Fruit fly (Drosophila melanogaster) whole organism, prepupa: Measurements from ENCODE around the gene Mst57Da.

Experiments used
- Blimp-1 ChIP-seq: fragments of 200-800 bp; sonication (Bioruptor generic); optimal IDR thresholded peaks from 3 replicates; lab custom pipeline; 2017; ENCODE audit warnings: missing biosample characterization, missing genetic modification characterization, mild to moderate bottlenecking, moderate library complexity, missing genetic modification reagents
- CG10631 ChIP-seq: fragments of 200-800 bp; sonication (Bioruptor generic); optimal IDR thresholded peaks from 2 replicates; lab custom pipeline; 2016; ENCODE audit warnings: missing biosample characterization, missing genetic modification characterization
- CG10669 ChIP-seq: fragments of 200-800 bp; sonication (Bioruptor generic); optimal IDR thresholded peaks from 3 replicates; lab custom pipeline; 2018; ENCODE audit warnings: missing biosample characterization, mild to moderate bottlenecking, missing genetic modification characterization, moderate library complexity
- CG11294 ChIP-seq: fragments of 200-800 bp; sonication (Bioruptor generic); IDR thresholded peaks from 2 replicates; pipeline ENCODE4 v1.3.6; 2022; ENCODE audit warnings: missing biosample characterization, missing genetic modification characterization
- CG11762 ChIP-seq: fragments of 200-800 bp; sonication (Bioruptor generic); optimal IDR thresholded peaks from 3 replicates; lab custom pipeline; 2016; ENCODE audit warnings: missing biosample characterization, missing genetic modification characterization; ENCODE audit not compliant: insufficient read depth
- CG11902 ChIP-seq: fragments of 200-800 bp; sonication (Bioruptor generic); optimal IDR thresholded peaks from 3 replicates; lab custom pipeline; 2016; ENCODE audit warnings: missing biosample characterization, missing genetic modification characterization
- CG15336 ChIP-seq: fragments of 200-800 bp; sonication (Bioruptor generic); IDR thresholded peaks from 2 replicates; pipeline ENCODE4 v1.3.6; 2022; ENCODE audit warnings: missing biosample characterization, missing genetic modification characterization
- CG1621 ChIP-seq: fragments of 200-800 bp; sonication (Bioruptor generic); optimal IDR thresholded peaks from 3 replicates; lab custom pipeline; 2018; ENCODE audit warnings: missing biosample characterization, mild to moderate bottlenecking, missing genetic modification characterization
- CG16779 ChIP-seq: fragments of 200-800 bp; sonication (Bioruptor generic); optimal IDR thresholded peaks from 3 replicates; lab custom pipeline; 2017; ENCODE audit warnings: missing biosample characterization, mild to moderate bottlenecking, missing genetic modification characterization
- CG32006 ChIP-seq: fragments of 200-800 bp; sonication (Bioruptor generic); optimal IDR thresholded peaks from 3 replicates; lab custom pipeline; 2017; ENCODE audit warnings: missing biosample characterization, mild to moderate bottlenecking, missing genetic modification characterization
- CG34406 ChIP-seq: fragments of 200-800 bp; sonication (Bioruptor generic); optimal IDR thresholded peaks from 3 replicates; lab custom pipeline; 2016; ENCODE audit warnings: missing biosample characterization, missing genetic modification characterization
- CG3919 ChIP-seq: fragments of 200-800 bp; sonication (Bioruptor generic); optimal IDR thresholded peaks from 3 replicates; lab custom pipeline; 2016; ENCODE audit warnings: missing biosample characterization, missing genetic modification characterization
- CG4318 ChIP-seq: fragments of 200-800 bp; sonication (Bioruptor generic); optimal IDR thresholded peaks from 3 replicates; lab custom pipeline; 2017; ENCODE audit warnings: missing biosample characterization, mild to moderate bottlenecking, missing genetic modification characterization
- CG6163 ChIP-seq: fragments of 200-800 bp; sonication (Bioruptor generic); IDR thresholded peaks from 3 replicates; pipeline ENCODE4 v1.3.6; 2022; ENCODE audit warnings: missing biosample characterization, missing genetic modification characterization
- CG6792 ChIP-seq: fragments of 200-800 bp; sonication (Bioruptor generic); optimal IDR thresholded peaks from 3 replicates; lab custom pipeline; 2016; ENCODE audit warnings: missing biosample characterization, missing genetic modification characterization
- CG6854 ChIP-seq: fragments of 200-800 bp; sonication (Bioruptor generic); optimal IDR thresholded peaks from 2 replicates; lab custom pipeline; 2017; ENCODE audit warnings: missing biosample characterization, mild to moderate bottlenecking, missing genetic modification characterization
- CG8119 ChIP-seq: fragments of 200-800 bp; sonication (Bioruptor generic); IDR thresholded peaks from 3 replicates; pipeline ENCODE4 v1.3.6; 2022; ENCODE audit warnings: missing biosample characterization, missing genetic modification characterization
- Eip78C ChIP-seq: fragments of 200-800 bp; sonication (Bioruptor generic); peaks from one replicate; lab custom pipeline; 2016; ENCODE audit warnings: missing biosample characterization, missing genetic modification characterization
- Eip93F ChIP-seq: fragments of 200-800 bp; sonication (Bioruptor generic); optimal IDR thresholded peaks from 2 replicates; lab custom pipeline; 2016; ENCODE audit warnings: missing biosample characterization, mild to moderate bottlenecking, missing genetic modification characterization
- Ets96B ChIP-seq: fragments of 200-800 bp; optimal IDR thresholded peaks from 2 replicates; lab custom pipeline; 2019; ENCODE audit warnings: missing biosample characterization, mild to moderate bottlenecking, missing genetic modification characterization, moderate library complexity
- Gug ChIP-seq: fragments of 200-800 bp; sonication (Bioruptor generic); IDR thresholded peaks from 2 replicates; pipeline ENCODE4 v1.3.6; 2022; ENCODE audit warnings: missing biosample characterization, missing genetic modification characterization
- Hr38 ChIP-seq: sonication (Bioruptor generic); optimal IDR thresholded peaks from 2 replicates; lab custom pipeline; 2016; ENCODE audit warnings: missing biosample characterization, missing genetic modification characterization
- Hr39 ChIP-seq: fragments of 200-800 bp; sonication (Bioruptor generic); optimal IDR thresholded peaks from 2 replicates; lab custom pipeline; 2016; ENCODE audit warnings: missing biosample characterization, missing genetic modification characterization
- Hr4 ChIP-seq: fragments of 200-800 bp; sonication (Bioruptor generic); optimal IDR thresholded peaks from 3 replicates; lab custom pipeline; 2016; ENCODE audit warnings: missing biosample characterization, missing genetic modification characterization
- Lpt ChIP-seq: fragments of 200-800 bp; sonication (Bioruptor generic); optimal IDR thresholded peaks from 3 replicates; lab custom pipeline; 2016; ENCODE audit warnings: missing biosample characterization, missing genetic modification characterization
- Met ChIP-seq: fragments of 200-800 bp; sonication (Bioruptor generic); optimal IDR thresholded peaks from 3 replicates; lab custom pipeline; 2016; ENCODE audit warnings: missing biosample characterization, missing genetic modification characterization
- Sox14 ChIP-seq: fragments of 200-800 bp; sonication (Bioruptor generic); optimal IDR thresholded peaks from 3 replicates; lab custom pipeline; 2016; ENCODE audit warnings: missing biosample characterization, missing genetic modification characterization
- Sox15 ChIP-seq: fragments of 200-800 bp; sonication (Bioruptor generic); optimal IDR thresholded peaks from 3 replicates; lab custom pipeline; 2016; ENCODE audit warnings: missing biosample characterization, missing genetic modification characterization
- achi ChIP-seq: fragments of 200-800 bp; sonication (Bioruptor generic); optimal IDR thresholded peaks from 3 replicates; lab custom pipeline; 2016; ENCODE audit warnings: missing biosample characterization, missing genetic modification characterization
- cyc ChIP-seq: fragments of 200-800 bp; sonication (Bioruptor generic); optimal IDR thresholded peaks from 3 replicates; lab custom pipeline; 2016; ENCODE audit warnings: missing biosample characterization, missing genetic modification characterization
- dac ChIP-seq: fragments of 200-800 bp; sonication (Bioruptor generic); optimal IDR thresholded peaks from 2 replicates; lab custom pipeline; 2017; ENCODE audit warnings: missing biosample characterization, mild to moderate bottlenecking, missing genetic modification characterization
- dsx ChIP-seq: fragments of 200-800 bp; optimal IDR thresholded peaks from 3 replicates; lab custom pipeline; 2019; ENCODE audit warnings: missing biosample characterization, mild to moderate bottlenecking, missing genetic modification characterization, moderate library complexity; ENCODE audit not compliant: poor library complexity, severe bottlenecking
- eg ChIP-seq: fragments of 200-800 bp; sonication (Bioruptor generic); IDR thresholded peaks from 3 replicates; pipeline ENCODE4 v1.3.6; 2022; ENCODE audit warnings: missing biosample characterization, missing genetic modification characterization
- esn ChIP-seq: fragments of 200-800 bp; sonication (Bioruptor generic); optimal IDR thresholded peaks from 2 replicates; lab custom pipeline; 2016; ENCODE audit warnings: missing biosample characterization, mild to moderate bottlenecking, missing genetic modification characterization, moderate library complexity
- fd85E ChIP-seq: fragments of 200-800 bp; sonication (Bioruptor generic); optimal IDR thresholded peaks from 3 replicates; lab custom pipeline; 2016; ENCODE audit warnings: missing biosample characterization, missing genetic modification characterization
- fkh ChIP-seq: fragments of 200-800 bp; sonication (Bioruptor generic); optimal IDR thresholded peaks from 3 replicates; lab custom pipeline; 2017; ENCODE audit warnings: missing biosample characterization, mild to moderate bottlenecking, missing genetic modification characterization, moderate library complexity
- lz ChIP-seq: fragments of 200-800 bp; sonication (Bioruptor generic); optimal IDR thresholded peaks from 3 replicates; lab custom pipeline; 2016; ENCODE audit warnings: missing biosample characterization, missing genetic modification characterization
- net ChIP-seq: fragments of 200-800 bp; sonication (Bioruptor generic); optimal IDR thresholded peaks from 3 replicates; lab custom pipeline; 2016; ENCODE audit warnings: missing biosample characterization, missing genetic modification characterization
- spab ChIP-seq: fragments of 200-800 bp; sonication (Bioruptor generic); optimal IDR thresholded peaks from 2 replicates; lab custom pipeline; 2017; ENCODE audit warnings: missing biosample characterization, mild to moderate bottlenecking, missing genetic modification characterization, missing genetic modification reagents
- ss ChIP-seq, 2 experiments: fragments of 200-800 bp; sonication (Bioruptor generic); optimal IDR thresholded peaks; 2 replicates in 1 of 2; 3 replicates in 1 of 2; lab custom pipeline; 2017 to 2018; ENCODE audit warnings: mild to moderate bottlenecking in 2 of 2, missing biosample characterization in 2 of 2, missing genetic modification characterization in 2 of 2, moderate library complexity in 1 of 2
- svp ChIP-seq: fragments of 200-800 bp; sonication (Bioruptor generic); peaks from one replicate; lab custom pipeline; 2016; ENCODE audit warnings: missing biosample characterization, missing genetic modification characterization
- topi ChIP-seq: fragments of 200-800 bp; sonication (Bioruptor generic); optimal IDR thresholded peaks from 3 replicates; lab custom pipeline; 2016; ENCODE audit warnings: missing biosample characterization, missing genetic modification characterization
- vri ChIP-seq: fragments of 200-800 bp; sonication (Bioruptor generic); optimal IDR thresholded peaks from 3 replicates; lab custom pipeline; 2016; ENCODE audit warnings: missing biosample characterization, mild to moderate bottlenecking, missing genetic modification characterization

Mst57Da gene

DNA sequence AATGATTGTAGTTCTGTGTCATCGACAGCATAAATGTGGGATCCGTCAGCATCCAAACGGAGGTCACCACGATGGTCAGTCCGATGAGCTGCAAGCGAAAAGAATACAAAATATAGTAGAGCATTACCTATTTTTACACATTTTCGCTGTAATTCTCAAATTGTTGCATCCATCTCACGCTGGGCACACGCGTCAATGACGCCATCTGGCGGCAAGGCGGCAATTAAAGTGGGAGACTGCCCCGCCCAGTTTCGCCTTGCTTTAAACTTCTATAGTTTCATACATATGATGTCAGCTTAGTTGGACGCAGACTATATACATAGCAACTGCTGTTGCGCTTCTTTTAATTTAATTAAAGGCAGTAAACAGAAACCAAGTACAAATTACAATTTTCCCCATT is 44.9 kb upstream of the Mst57Da start:
- TF ChIP-seq CG4318 (GFP tag; lab: Kevin White, UChicago) (no peak), ss (GFP tag; optimal IDR thresholded peaks at IDR 0.05; lab: Kevin White, UChicago) (no peak), CG11294 (GFP tag; lab: Robert Waterston, UW) (no peak), Eip78C (no peak), achi (no peak), dac (GFP tag; lab: Kevin White, UChicago) (no peak), Hr4 (GFP tag; lab: Kevin White, UChicago) (no peak), Sox14 (GFP tag; lab: Kevin White, UChicago) (no peak), CG15336 (GFP tag; lab: Robert Waterston, UW) (no peak), CG8119 (no peak), Lpt (no peak), CG6163 (GFP tag; lab: Robert Waterston, UW) (no peak), fkh (GFP tag; lab: Kevin White, UChicago) (no peak), eg (GFP tag; lab: Robert Waterston, UW) (no peak), svp (no peak)

DNA sequence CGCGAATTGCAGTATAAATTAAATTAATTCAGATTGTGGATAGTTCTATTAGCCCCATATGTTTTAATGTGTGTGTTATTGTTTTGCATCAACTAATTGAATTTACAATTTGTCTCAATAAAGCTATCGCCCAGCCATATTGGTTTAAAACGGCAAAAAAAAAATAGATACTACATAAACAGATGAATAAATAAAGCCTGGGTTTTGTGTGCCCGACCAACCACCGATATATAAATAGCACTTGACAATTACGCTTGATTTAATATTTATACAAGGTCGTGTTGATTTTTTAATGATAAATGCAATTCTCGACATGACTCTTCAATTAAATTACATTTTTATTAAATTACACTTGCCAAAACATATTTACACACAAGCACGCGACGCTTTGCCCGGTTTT is 38.7 kb upstream of the Mst57Da start:
- TF ChIP-seq CG32006 (GFP tag; lab: Kevin White, UChicago) = no peak
- no peak for TF ChIP-seq Met (GFP tag; lab: Kevin White, UChicago)
- TF ChIP-seq dsx = no peak
- no peak for TF ChIP-seq CG11762
- no peak for TF ChIP-seq spab (GFP tag; lab: Kevin White, UChicago)
- no peak for TF ChIP-seq net (GFP tag; lab: Kevin White, UChicago)
- no peak for TF ChIP-seq CG8119
- no peak for TF ChIP-seq Sox15 (GFP tag; lab: Kevin White, UChicago)
- TF ChIP-seq eg (GFP tag; lab: Robert Waterston, UW) = no peak
- no peak for TF ChIP-seq CG6854 (GFP tag; lab: Kevin White, UChicago)
- no peak for TF ChIP-seq CG10669 (GFP tag; lab: Kevin White, UChicago)

DNA sequence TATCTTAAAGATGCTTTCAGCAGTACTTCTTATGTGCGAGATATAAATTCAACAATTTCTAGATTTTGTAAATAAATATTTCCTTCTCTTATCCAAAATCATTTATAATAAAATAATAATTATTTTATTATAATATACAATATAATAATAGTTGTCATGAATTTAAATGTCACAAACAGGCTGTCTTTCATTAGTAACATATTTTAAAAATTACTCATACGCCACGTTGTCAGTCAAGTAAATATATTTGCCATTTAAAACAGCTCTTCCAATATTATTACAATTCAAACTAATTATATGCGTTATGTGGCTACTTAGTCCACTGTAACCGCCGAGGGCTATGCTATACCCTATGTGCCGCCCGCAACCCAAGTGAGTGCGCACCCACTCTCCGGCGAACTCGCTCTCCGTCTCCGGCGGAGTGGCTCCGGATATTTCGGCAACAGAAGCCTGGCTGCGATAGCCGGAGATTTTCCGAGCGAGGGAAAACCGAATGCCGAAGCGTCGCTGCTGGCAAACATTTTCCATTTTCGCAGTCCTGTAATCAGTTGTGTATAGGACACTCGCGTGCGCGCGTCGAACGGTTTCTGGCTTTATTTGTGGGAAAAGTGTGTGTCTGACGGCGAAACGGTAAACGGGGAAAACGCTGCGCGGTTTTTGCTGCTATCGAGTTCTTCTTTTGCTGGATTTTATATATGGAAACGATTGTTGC is 24.1 kb upstream of the Mst57Da start, which contains the start of gene CG5890:
Gene CG5890 (plus strand): TSS at position 561 of the 712 bp plus-strand sequence.
- no peak for TF ChIP-seq CG6792 (GFP tag; lab: Kevin White, UChicago)
- peak; percentile 57 for TF ChIP-seq CG32006 (GFP tag; lab: Kevin White, UChicago)
- TF ChIP-seq CG8119 = no peak
- TF ChIP-seq CG1621 = no peak
- TF ChIP-seq CG16779 (tag; lab: Kevin White, UChicago) = no peak
- no peak for TF ChIP-seq Blimp-1 (GFP tag; lab: Kevin White, UChicago)
- no peak for TF ChIP-seq CG11902 (GFP tag; lab: Kevin White, UChicago)
- peak in 1 of 2 experiments; percentile 29 for TF ChIP-seq ss (GFP tag; optimal IDR thresholded peaks at IDR 0.05; lab: Kevin White, UChicago)
- TF ChIP-seq Eip78C = peak; percentile 28
- TF ChIP-seq Sox15 (GFP tag; lab: Kevin White, UChicago) = no peak
- peak; percentile 11 for TF ChIP-seq CG10669 (GFP tag; lab: Kevin White, UChicago)

DNA sequence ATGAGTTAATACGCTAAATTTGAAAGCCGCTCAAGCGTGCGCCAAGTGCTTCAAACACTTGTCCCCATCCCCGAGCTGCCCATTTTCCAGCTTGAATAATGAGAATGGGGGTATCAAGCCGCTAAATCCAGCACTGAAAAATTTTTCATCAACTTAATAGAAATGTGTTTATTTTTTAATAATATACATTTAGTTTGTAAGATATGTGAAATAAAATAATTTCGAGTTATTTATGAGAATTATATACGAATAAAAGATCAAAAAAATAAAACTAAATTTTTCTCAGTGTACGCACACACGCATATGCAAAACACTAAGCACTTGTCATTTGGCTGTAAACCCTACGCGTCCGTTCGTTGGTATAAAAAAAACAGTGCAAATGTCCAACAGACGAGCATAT is 23.1 kb upstream of the Mst57Da start:
- TF ChIP-seq dac (GFP tag; lab: Kevin White, UChicago) (no peak), Hr38 (GFP tag; lab: Kevin White, UChicago) (no peak), CG4318 (GFP tag; lab: Kevin White, UChicago) (no peak), spab (GFP tag; lab: Kevin White, UChicago) (no peak), CG15336 (GFP tag; lab: Robert Waterston, UW) (peak; percentile 58), CG6163 (GFP tag; lab: Robert Waterston, UW) (peak; percentile 41; the same call in 1 of the 3 replicates), CG10631 (GFP tag; lab: Kevin White, UChicago) (no peak), cyc (GFP tag; lab: Kevin White, UChicago) (no peak), Gug (GFP tag; lab: Robert Waterston, UW) (no peak), Met (GFP tag; lab: Kevin White, UChicago) (no peak), Sox15 (GFP tag; lab: Kevin White, UChicago) (no peak), CG32006 (GFP tag; lab: Kevin White, UChicago) (peak; percentile 30), CG11762 (no peak), Ets96B (peak; percentile 10), CG11902 (GFP tag; lab: Kevin White, UChicago) (no peak), CG3919 (GFP tag; lab: Kevin White, UChicago) (peak; percentile 12), ss (GFP tag; optimal IDR thresholded peaks at IDR 0.05; lab: Kevin White, UChicago) (no peak), topi (no peak), lz (no peak), vri (no peak), Eip93F (no peak), fd85E (GFP tag; lab: Kevin White, UChicago) (no peak), esn (no peak), CG8119 (peak; percentile 42; the same call in 1 of the 3 replicates), Hr39 (GFP tag; lab: Kevin White, UChicago) (no peak), CG34406 (GFP tag; lab: Kevin White, UChicago) (no peak)
